Worm (Caenorhabditis elegans) whole organism, mixed stage, embryonic: ENCODE data around the gene snt-3.

Experiments
- ceh-43 ChIP-seq: fragments of 200-800 bp; sonication (Bioruptor generic); optimal IDR thresholded peaks from 2 replicates; lab custom pipeline; 2018; ENCODE audit warnings: mild to moderate bottlenecking, missing genetic modification characterization, moderate library complexity, missing compliant biosample characterization
- elt-3 ChIP-seq: fragments of 150-350 bp; optimal IDR thresholded peaks from 2 replicates; lab custom pipeline; 2014; ENCODE audit warnings: missing biosample characterization, missing genetic modification characterization
- hlh-1 ChIP-seq: fragments of 150-350 bp; optimal IDR thresholded peaks from 2 replicates; lab custom pipeline; 2014; ENCODE audit warnings: missing biosample characterization, missing genetic modification reagents, missing genetic modification characterization
- lin-32 ChIP-seq: fragments of 200-800 bp; sonication (Bioruptor generic); optimal IDR thresholded peaks from 2 replicates; lab custom pipeline; 2018; ENCODE audit warnings: mild to moderate bottlenecking, missing genetic modification characterization, missing compliant biosample characterization
- lsy-2 ChIP-seq: fragments of 150-350 bp; optimal IDR thresholded peaks from 2 replicates; lab custom pipeline; 2014; ENCODE audit warnings: missing biosample characterization, missing genetic modification characterization
- nhr-2 ChIP-seq: fragments of 150-350 bp; optimal IDR thresholded peaks from 2 replicates; lab custom pipeline; 2014; ENCODE audit warnings: missing biosample characterization, missing genetic modification characterization
- nhr-28 ChIP-seq: fragments of 150-350 bp; optimal IDR thresholded peaks from 2 replicates; lab custom pipeline; 2014; ENCODE audit warnings: missing biosample characterization, missing genetic modification characterization
- nhr-76 ChIP-seq: sonication (generic microtip); optimal IDR thresholded peaks from 2 replicates; lab custom pipeline; 2017; ENCODE audit warnings: missing biosample characterization, missing genetic modification characterization
- snpc-4 ChIP-seq: fragments of 150-350 bp; optimal IDR thresholded peaks from 2 replicates; lab custom pipeline; 2014; ENCODE audit warnings: missing biosample characterization, missing genetic modification characterization
- unc-39 ChIP-seq: fragments of 150-350 bp; optimal IDR thresholded peaks from 2 replicates; lab custom pipeline; 2014; ENCODE audit warnings: missing biosample characterization, missing genetic modification characterization
- unc-62 ChIP-seq: fragments of 150-350 bp; optimal IDR thresholded peaks from 2 replicates; lab custom pipeline; 2014; ENCODE audit warnings: missing biosample characterization, missing genetic modification reagents, missing genetic modification characterization

- TF ChIP-seq ceh-43 (GFP tag; lab: Kevin White, UChicago) (no peak), nhr-76 (tag; lab: Kevin White, UChicago) (no peak), elt-3 (no peak), snpc-4 (tag; lab: Kevin White, UChicago) (no peak), unc-62 (GFP tag; lab: Kevin White, UChicago) (no peak), nhr-2 (no peak), lsy-2 (tag; lab: Kevin White, UChicago) (no peak), lin-32 (GFP tag; lab: Kevin White, UChicago) (no peak), hlh-1 (no peak), nhr-28 (tag; lab: Kevin White, UChicago) (no peak), unc-39 (tag; lab: Kevin White, UChicago) (no peak)
Observed at ce11 chrV:1358051-1358450, 12.8 kb downstream of the snt-3 start, which contains the start of gene Y75B7AL.2.
